Worm (Caenorhabditis elegans) whole organism, L3 larva: Measurements from ENCODE around the gene C27D6.3.

Source experiments
- aly-2 ChIP-seq: fragments of 150-350 bp; optimal IDR thresholded peaks from 2 replicates; lab custom pipeline; 2014; ENCODE audit warnings: missing biosample characterization, missing genetic modification characterization
- ceh-16 ChIP-seq: sonication (generic microtip); optimal IDR thresholded peaks from 2 replicates; lab custom pipeline; 2017; ENCODE audit warnings: missing biosample characterization, missing genetic modification characterization
- nhr-11 ChIP-seq: fragments of 150-350 bp; optimal IDR thresholded peaks from 2 replicates; lab custom pipeline; 2014; ENCODE audit warnings: missing biosample characterization, missing genetic modification characterization
- nhr-237 ChIP-seq: fragments of 150-350 bp; optimal IDR thresholded peaks from 2 replicates; lab custom pipeline; 2014; ENCODE audit warnings: missing biosample characterization, missing genetic modification characterization

DNA sequence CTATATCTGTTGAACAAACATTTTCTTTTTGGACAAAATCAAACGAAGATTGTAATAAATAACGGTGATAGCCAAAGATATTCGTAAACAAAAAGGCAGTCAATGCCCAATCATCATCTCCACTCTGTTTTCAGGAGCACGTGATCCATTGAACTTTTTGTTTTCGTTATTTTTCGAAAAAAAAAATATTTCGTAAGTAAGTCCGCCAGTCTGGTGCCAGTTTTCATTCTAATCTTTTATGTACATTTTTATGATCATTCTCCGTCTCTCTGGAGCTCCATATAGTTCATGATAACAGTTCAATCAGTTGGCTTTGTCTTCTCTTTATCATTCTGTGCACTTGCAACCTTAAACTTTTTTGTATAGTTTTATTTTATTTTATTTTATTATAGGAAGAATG, 28.7 kb upstream of the C27D6.3 start, which contains the start of gene ampd-1:
- TF ChIP-seq nhr-11 (tag; lab: Kevin White, UChicago) (no peak), nhr-237 (tag; lab: Kevin White, UChicago) (no peak), aly-2 (tag; lab: Kevin White, UChicago) (no peak), ceh-16 (tag; lab: Kevin White, UChicago) (no peak)
